Fruit fly (Drosophila melanogaster) whole organism, embryonic: ENCODE results near the gene CG18262.

Experiments used
- Asciz ChIP-seq: fragments of 200-800 bp; sonication (Bioruptor generic); optimal IDR thresholded peaks from 2 replicates; lab custom pipeline; 2017; ENCODE audit warnings: missing biosample characterization, mild to moderate bottlenecking, missing genetic modification characterization, missing genetic modification reagents
- CG10209 ChIP-seq: fragments of 200-800 bp; sonication (Bioruptor generic); optimal IDR thresholded peaks from 3 replicates; lab custom pipeline; 2017; ENCODE audit warnings: missing biosample characterization, mild to moderate bottlenecking, missing genetic modification characterization, missing genetic modification reagents
- CG10431 ChIP-seq: fragments of 200-800 bp; sonication (Bioruptor generic); optimal IDR thresholded peaks from 3 replicates; lab custom pipeline; 2018; ENCODE audit warnings: missing biosample characterization, mild to moderate bottlenecking, missing genetic modification characterization
- CG11247 ChIP-seq: fragments of 200-800 bp; sonication (Bioruptor generic); IDR thresholded peaks from 2 replicates; pipeline ENCODE4 v1.3.6; 2022; ENCODE audit warnings: missing biosample characterization, missing genetic modification characterization
- CG12104 ChIP-seq: fragments of 200-800 bp; sonication (Bioruptor generic); optimal IDR thresholded peaks from 3 replicates; lab custom pipeline; 2016; ENCODE audit warnings: missing biosample characterization, missing genetic modification characterization
- CG12299 ChIP-seq: fragments of 200-800 bp; sonication (Bioruptor generic); optimal IDR thresholded peaks from 2 replicates; lab custom pipeline; 2018; ENCODE audit warnings: missing biosample characterization, mild to moderate bottlenecking, missing genetic modification characterization
- CG1233 ChIP-seq: fragments of 200-800 bp; sonication (Bioruptor generic); optimal IDR thresholded peaks from 4 replicates; lab custom pipeline; 2018; ENCODE audit warnings: missing biosample characterization, mild to moderate bottlenecking, missing genetic modification characterization
- CG13296 ChIP-seq: fragments of 200-800 bp; sonication (Bioruptor generic); optimal IDR thresholded peaks from 3 replicates; lab custom pipeline; 2018; ENCODE audit warnings: missing biosample characterization, mild to moderate bottlenecking, missing genetic modification characterization
- CG15479 ChIP-seq: fragments of 200-800 bp; sonication (Bioruptor generic); optimal IDR thresholded peaks from 3 replicates; lab custom pipeline; 2019; ENCODE audit warnings: missing biosample characterization, mild to moderate bottlenecking, missing genetic modification characterization, moderate library complexity
- CG15514 ChIP-seq: fragments of 200-800 bp; sonication (Bioruptor generic); optimal IDR thresholded peaks from 3 replicates; lab custom pipeline; 2017; ENCODE audit warnings: missing biosample characterization, missing genetic modification characterization, mild to moderate bottlenecking, moderate library complexity, missing genetic modification reagents
- CG15696 ChIP-seq: fragments of 200-800 bp; sonication (Bioruptor generic); optimal IDR thresholded peaks from 2 replicates; lab custom pipeline; 2019; ENCODE audit warnings: missing biosample characterization, mild to moderate bottlenecking, missing genetic modification characterization, moderate library complexity
- CG17361 ChIP-seq: fragments of 200-800 bp; sonication (Bioruptor generic); IDR thresholded peaks from 3 replicates; pipeline ENCODE4 v1.3.6; 2022; ENCODE audit warnings: missing biosample characterization, missing genetic modification characterization
- CG17385 ChIP-seq: fragments of 200-800 bp; sonication (Bioruptor generic); optimal IDR thresholded peaks from 3 replicates; lab custom pipeline; 2018; ENCODE audit warnings: missing biosample characterization, mild to moderate bottlenecking, missing genetic modification characterization
- CG18476 ChIP-seq: fragments of 200-800 bp; sonication (Bioruptor generic); optimal IDR thresholded peaks from 2 replicates; lab custom pipeline; 2016; ENCODE audit warnings: missing biosample characterization, mild to moderate bottlenecking, missing genetic modification characterization
- CG18764 ChIP-seq: fragments of 200-800 bp; sonication (Bioruptor generic); optimal IDR thresholded peaks from 3 replicates; lab custom pipeline; 2016; ENCODE audit warnings: missing biosample characterization, missing genetic modification characterization
- CG2678 ChIP-seq: fragments of 200-800 bp; sonication (Bioruptor generic); optimal IDR thresholded peaks from 3 replicates; lab custom pipeline; 2019; ENCODE audit warnings: missing biosample characterization, mild to moderate bottlenecking, missing genetic modification characterization, moderate library complexity
- CG30020 ChIP-seq: fragments of 200-800 bp; optimal IDR thresholded peaks from 2 replicates; lab custom pipeline; 2019; ENCODE audit warnings: missing biosample characterization, mild to moderate bottlenecking, missing genetic modification characterization, moderate library complexity
- CG3065 ChIP-seq: fragments of 200-800 bp; sonication (Bioruptor generic); optimal IDR thresholded peaks from 2 replicates; lab custom pipeline; 2016; ENCODE audit warnings: missing biosample characterization, missing genetic modification characterization
- CG3726 ChIP-seq: fragments of 200-800 bp; sonication (Bioruptor generic); IDR thresholded peaks from 3 replicates; pipeline ENCODE4, ENCODE4 v1.3.6; 2022; ENCODE audit warnings: missing biosample characterization, missing genetic modification characterization
- CG3838 ChIP-seq: fragments of 200-800 bp; sonication (Bioruptor generic); optimal IDR thresholded peaks from 3 replicates; lab custom pipeline; 2016; ENCODE audit warnings: missing biosample characterization, missing genetic modification characterization
- CG6791 ChIP-seq: fragments of 200-800 bp; sonication (Bioruptor generic); IDR thresholded peaks from 3 replicates; pipeline ENCODE4 v1.3.6; 2022; ENCODE audit warnings: missing biosample characterization, missing genetic modification characterization; ENCODE audit not compliant: partially characterized antibody
- CG7271 ChIP-seq: fragments of 200-800 bp; sonication (Bioruptor generic); optimal IDR thresholded peaks from 2 replicates; lab custom pipeline; 2018; ENCODE audit warnings: missing biosample characterization, mild to moderate bottlenecking, missing genetic modification characterization, moderate library complexity
- CG9817 ChIP-seq: fragments of 200-800 bp; sonication (Bioruptor generic); optimal IDR thresholded peaks from 2 replicates; lab custom pipeline; 2018; ENCODE audit warnings: missing biosample characterization, mild to moderate bottlenecking, missing genetic modification characterization, moderate library complexity
- CkIIα-i1 ChIP-seq: fragments of 200-800 bp; sonication (Bioruptor generic); IDR thresholded peaks from 2 replicates; pipeline ENCODE4 v1.3.6; 2022; ENCODE audit warnings: missing biosample characterization, missing genetic modification characterization
- CrebB ChIP-seq: fragments of 200-800 bp; sonication (Bioruptor generic); optimal IDR thresholded peaks from 3 replicates; lab custom pipeline; 2018; ENCODE audit warnings: missing biosample characterization, mild to moderate bottlenecking, missing genetic modification characterization
- Dref ChIP-seq: fragments of 200-800 bp; sonication (Bioruptor generic); IDR thresholded peaks from 2 replicates; pipeline ENCODE4 v1.3.6; 2022; ENCODE audit warnings: missing biosample characterization, missing genetic modification characterization
- Elba2 ChIP-seq: fragments of 200-800 bp; sonication (Bioruptor generic); optimal IDR thresholded peaks from 3 replicates; lab custom pipeline; 2016; ENCODE audit warnings: missing biosample characterization, missing genetic modification characterization
- H2.0 ChIP-seq: fragments of 200-800 bp; sonication (Bioruptor generic); IDR thresholded peaks from 2 replicates; pipeline ENCODE4 v1.3.6; 2022; ENCODE audit warnings: missing biosample characterization, missing genetic modification characterization
- HLH54F ChIP-seq: fragments of 200-800 bp; sonication (Bioruptor generic); optimal IDR thresholded peaks from 3 replicates; lab custom pipeline; 2016; ENCODE audit warnings: missing biosample characterization, missing genetic modification characterization
- Hand ChIP-seq: fragments of 200-800 bp; sonication (Bioruptor generic); optimal IDR thresholded peaks from 2 replicates; lab custom pipeline; 2017; ENCODE audit warnings: mild to moderate bottlenecking, missing biosample characterization, missing genetic modification reagents, missing genetic modification characterization
- Sry-β ChIP-seq: fragments of 200-800 bp; sonication (Bioruptor generic); optimal IDR thresholded peaks from 2 replicates; lab custom pipeline; 2018; ENCODE audit warnings: missing biosample characterization, mild to moderate bottlenecking, missing genetic modification characterization, moderate library complexity
- Taf1 ChIP-seq: fragments of 200-800 bp; sonication (Bioruptor generic); IDR thresholded peaks from 2 replicates; pipeline ENCODE4 v1.3.6; 2022; ENCODE audit warnings: missing biosample characterization, missing genetic modification characterization
- ash1 ChIP-seq: fragments of 200-800 bp; sonication (Bioruptor generic); optimal IDR thresholded peaks from 2 replicates; lab custom pipeline; 2018; ENCODE audit warnings: missing biosample characterization, mild to moderate bottlenecking, missing genetic modification characterization
- btn ChIP-seq: fragments of 200-800 bp; sonication (Bioruptor generic); optimal IDR thresholded peaks from 2 replicates; lab custom pipeline; 2016; ENCODE audit warnings: missing biosample characterization, missing genetic modification characterization
- cad ChIP-seq: fragments of >200 bp; optimal IDR thresholded peaks from 2 replicates; lab custom pipeline; 2017; ENCODE audit warnings: missing biosample characterization, missing genetic modification characterization
- chm ChIP-seq: fragments of 200-800 bp; sonication (Bioruptor generic); IDR thresholded peaks from 2 replicates; pipeline ENCODE4 v1.3.6; 2022; ENCODE audit warnings: missing biosample characterization, missing genetic modification characterization
- chn ChIP-seq: fragments of 200-800 bp; sonication (Bioruptor generic); optimal IDR thresholded peaks from 2 replicates; lab custom pipeline; 2016; ENCODE audit warnings: missing biosample characterization, missing genetic modification characterization
- exex ChIP-seq: fragments of 200-800 bp; sonication (Bioruptor generic); optimal IDR thresholded peaks from 4 replicates; lab custom pipeline; 2018; ENCODE audit warnings: missing biosample characterization, mild to moderate bottlenecking, missing genetic modification characterization, moderate library complexity
- fd64A ChIP-seq: fragments of 200-800 bp; sonication (Bioruptor generic); optimal IDR thresholded peaks from 3 replicates; lab custom pipeline; 2018; ENCODE audit warnings: missing biosample characterization, mild to moderate bottlenecking, missing genetic modification characterization
- ftz-f1 ChIP-seq: fragments of 200-800 bp; sonication (Bioruptor generic); optimal IDR thresholded peaks from 2 replicates; lab custom pipeline; 2016; ENCODE audit warnings: missing biosample characterization, missing genetic modification characterization
- gce ChIP-seq: fragments of 200-800 bp; sonication (Bioruptor generic); IDR thresholded peaks from 3 replicates; pipeline ENCODE4 v1.3.6; 2022; ENCODE audit warnings: missing biosample characterization, missing genetic modification characterization
- gfzf ChIP-seq: fragments of 200-800 bp; sonication (Bioruptor generic); optimal IDR thresholded peaks from 2 replicates; lab custom pipeline; 2016; ENCODE audit warnings: missing biosample characterization, mild to moderate bottlenecking, missing genetic modification characterization, moderate library complexity
- gro ChIP-seq: fragments of 200-800 bp; sonication (Bioruptor generic); optimal IDR thresholded peaks from 2 replicates; lab custom pipeline; 2016; ENCODE audit warnings: missing biosample characterization, missing genetic modification characterization
- klu ChIP-seq: fragments of 200-800 bp; sonication (Bioruptor generic); IDR thresholded peaks from 2 replicates; pipeline ENCODE4 v1.3.6; 2022; ENCODE audit warnings: missing biosample characterization, missing genetic modification characterization
- mld ChIP-seq: fragments of 200-800 bp; sonication (Bioruptor generic); IDR thresholded peaks from 3 replicates; pipeline ENCODE4 v1.3.6; 2022; ENCODE audit warnings: missing biosample characterization, missing genetic modification characterization; ENCODE audit not compliant: partially characterized antibody
- salm ChIP-seq: fragments of 200-800 bp; sonication (Bioruptor generic); optimal IDR thresholded peaks from 2 replicates; lab custom pipeline; 2018; ENCODE audit warnings: missing biosample characterization, mild to moderate bottlenecking, missing genetic modification characterization
- sc ChIP-seq, 3 experiments: fragments of >200 bp in 2 of 3; fragments of 200-800 bp in 1 of 3; sonication (Bioruptor generic) in 1 of 3; optimal IDR thresholded peaks; 2 replicates in 2 of 3; 3 replicates in 1 of 3; lab custom pipeline; 2017; ENCODE audit warnings: mild to moderate bottlenecking in 1 of 3, missing biosample characterization in 1 of 3, missing genetic modification characterization in 1 of 3, missing genetic modification reagents in 1 of 3
- sr ChIP-seq: fragments of 200-800 bp; sonication (Bioruptor generic); IDR thresholded peaks from 3 replicates; pipeline ENCODE4 v1.3.6; 2022; ENCODE audit warnings: missing biosample characterization, missing genetic modification characterization
- tx ChIP-seq: fragments of 200-800 bp; sonication (Bioruptor generic); optimal IDR thresholded peaks from 2 replicates; lab custom pipeline; 2016; ENCODE audit warnings: missing biosample characterization, missing genetic modification characterization
- zen2 ChIP-seq: fragments of 200-800 bp; sonication (Bioruptor generic); IDR thresholded peaks from 3 replicates; pipeline ENCODE4 v1.3.6; 2022; ENCODE audit warnings: missing biosample characterization, missing genetic modification characterization; ENCODE audit not compliant: partially characterized antibody

The CG18262 gene

dm6 chrX:8157294-8157693, 4.5 kb downstream of the CG18262 start, which contains the start of the genes Traf6 and GIIIspla2 (continued):
- TF ChIP-seq CG3726 (peak; percentile 10; the same call in 1 of the 3 replicates), CG3065 (GFP tag; lab: Kevin White, UChicago) (no peak), CG9817 (tag; lab: Kevin White, UChicago) (peak; percentile 88), mld (GFP tag; lab: Robert Waterston, UW) (no peak), sc (optimal IDR thresholded peaks at IDR 0.05; lab: Kevin White, UChicago) (no peak), sc (GFP tag; optimal IDR thresholded peaks at IDR 0.05; lab: Kevin White, UChicago) (no peak), salm (tag; lab: Kevin White, UChicago) (peak; percentile 50), gfzf (GFP tag; lab: Kevin White, UChicago) (peak; percentile 35), CG17385 (GFP tag; lab: Kevin White, UChicago) (peak; percentile 65), CG15514 (GFP tag; lab: Kevin White, UChicago) (peak; percentile 92), HLH54F (GFP tag; lab: Kevin White, UChicago) (peak; percentile 78), cad (GFP tag; lab: Kevin White, UChicago) (no peak), CG11247 (GFP tag; lab: Robert Waterston, UW) (peak; percentile 63), Asciz (GFP tag; lab: Kevin White, UChicago) (no peak), zen2 (GFP tag; lab: Robert Waterston, UW) (no peak), gro (GFP tag; lab: Kevin White, UChicago) (peak; percentile 51), Dref (peak; percentile 31; the same call in 1 of the 2 replicates), CG15479 (no peak), CG7271 (tag; lab: Kevin White, UChicago) (no peak), CkIIα-i1 (GFP tag; lab: Robert Waterston, UW) (no peak), btn (GFP tag; lab: Kevin White, UChicago) (peak; percentile 36), CG10431 (GFP tag; lab: Kevin White, UChicago) (no peak), Hand (peak; percentile 33), tx (GFP tag; lab: Kevin White, UChicago) (peak; percentile 38), exex (tag; lab: Kevin White, UChicago) (no peak), CG12104 (peak; percentile 60), CG15696 (tag; lab: Kevin White, UChicago) (peak; percentile 65), chn (GFP tag; lab: Kevin White, UChicago) (peak; percentile 70), CG1233 (GFP tag; lab: Kevin White, UChicago) (peak; percentile 70), CG18764 (GFP tag; lab: Kevin White, UChicago) (peak; percentile 43), CG18476 (peak; percentile 79), H2.0 (GFP tag; lab: Robert Waterston, UW) (peak; percentile 72), CG17361 (GFP tag; lab: Robert Waterston, UW) (peak; percentile 81), ash1 (GFP tag; lab: Kevin White, UChicago) (no peak), sr (GFP tag; lab: Robert Waterston, UW) (no peak), CG2678 (no peak), fd64A (GFP tag; lab: Kevin White, UChicago) (peak; percentile 33), CG3838 (GFP tag; lab: Kevin White, UChicago) (no peak), Taf1 (peak; percentile 56; the same call in 1 of the 2 replicates), gce (GFP tag; lab: Robert Waterston, UW) (0 out of 3 replicates have a peak, but pooled peaks have one; percentile 14), CrebB (peak; percentile 69), CG6791 (no peak), chm (GFP tag; lab: Robert Waterston, UW) (peak; percentile 44; the same call in 1 of the 2 replicates), klu (GFP tag; lab: Robert Waterston, UW) (peak; percentile 79), CG13296 (peak; percentile 67), Elba2 (peak; percentile 68), ftz-f1 (GFP tag; lab: Kevin White, UChicago) (peak; percentile 41), CG30020 (tag; lab: Kevin White, UChicago) (peak; percentile 71), CG12299 (tag; lab: Kevin White, UChicago) (peak; percentile 64), CG10209 (GFP tag; lab: Kevin White, UChicago) (peak; percentile 72), Sry-β (GFP tag; lab: Kevin White, UChicago) (no peak)
